Worm (Caenorhabditis elegans): ENCODE measurements around the gene R12B2.2.
A peak's percentile ranks its signal among the peaks of the same experiment; 100 is the strongest.

R12B2.2 gene

DNA sequence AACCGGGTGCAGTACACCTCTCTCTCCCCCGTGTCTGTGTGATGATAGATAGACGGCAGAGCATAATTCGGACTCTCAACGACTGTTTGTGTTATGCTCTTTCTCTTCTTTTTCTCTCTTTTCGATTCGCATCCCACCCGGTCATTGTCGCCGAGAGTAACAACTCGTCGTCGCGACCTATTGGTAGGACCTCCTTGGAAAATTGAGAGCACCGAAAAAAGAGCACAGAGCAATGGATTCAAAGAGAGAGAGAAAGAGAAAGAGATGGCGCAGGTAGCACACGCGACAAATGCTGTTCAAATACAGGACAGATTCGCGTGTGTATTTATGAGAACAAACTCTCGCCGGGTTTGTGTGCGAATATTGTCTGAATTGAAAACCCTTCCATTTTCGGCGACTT lies 36.8 kb downstream of the R12B2.2 start:
- no peak for TF ChIP-seq duxl-1 (tag; optimal IDR thresholded peaks at IDR 0.05; ENCODE audit: poor library complexity)
- TF ChIP-seq Y105C5A.15 (GFP tag; IDR thresholded peaks at IDR 0.05), result no peak
- no peak for TF ChIP-seq nhr-10 (tag; optimal IDR thresholded peaks at IDR 0.05)
- TF ChIP-seq hmg-1.1 (GFP tag; IDR thresholded peaks at IDR 0.05), result 0 out of 2 replicates have a peak, but pooled peaks have one; percentile 21
- peak in 1 of 2 experiments; percentile 39 for TF ChIP-seq unc-62 (GFP tag; optimal IDR thresholded peaks at IDR 0.05 in 1 of 2)
- no peak for TF ChIP-seq unc-62 (tag; optimal IDR thresholded peaks at IDR 0.05)
- no peak for TF ChIP-seq daf-16 (GFP tag; optimal IDR thresholded peaks at IDR 0.05)
- TF ChIP-seq daf-16 (tag; optimal IDR thresholded peaks at IDR 0.05), result no peak

DNA sequence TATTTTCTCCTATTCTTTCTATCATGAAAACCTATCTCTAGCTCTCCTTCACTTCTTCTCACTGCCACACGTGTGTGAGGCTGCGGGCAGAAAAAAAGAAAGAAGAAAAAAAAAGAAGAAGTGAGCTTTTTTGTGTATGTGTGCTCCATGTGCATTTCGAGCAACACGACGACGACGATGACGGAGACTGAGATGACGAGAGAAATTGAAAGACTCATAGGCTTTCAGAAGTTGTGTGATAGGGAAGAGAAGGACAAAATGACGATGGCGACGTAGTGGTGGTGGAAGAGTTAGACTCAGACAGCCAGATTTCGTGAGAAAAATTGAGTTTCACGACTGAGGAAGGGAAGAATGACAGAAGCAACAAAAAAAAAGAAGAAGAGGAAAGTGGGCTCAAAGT lies 38.7 kb downstream of the R12B2.2 start:
- TF ChIP-seq hif-1 (tag; optimal IDR thresholded peaks at IDR 0.05) (peak in 1 of 2 experiments; percentile 45), hmg-1.1 (GFP tag; IDR thresholded peaks at IDR 0.05) (peak; percentile 76), ctbp-1 (GFP tag; IDR thresholded peaks at IDR 0.05) (peak; percentile 74), R02D3.7 (tag; optimal IDR thresholded peaks at IDR 0.05) (no peak), daf-19 (GFP tag; conservative IDR thresholded peaks at IDR 0.05) (no peak), fkh-10 (GFP tag; optimal IDR thresholded peaks at IDR 0.05) (peak; percentile 65), lsy-2 (tag; optimal IDR thresholded peaks at IDR 0.05) (peak; percentile 22 to 70), ceh-44 (GFP tag; IDR thresholded peaks at IDR 0.05) (no peak), arid-1 (GFP tag; conservative IDR thresholded peaks at IDR 0.05) (no peak), Y5F2A.4 (GFP tag; optimal IDR thresholded peaks at IDR 0.05) (no peak), hlh-11 (tag; optimal IDR thresholded peaks at IDR 0.05) (peak; percentile 43), nhr-237 (tag; optimal IDR thresholded peaks at IDR 0.05) (no peak), dmd-6 (GFP tag; IDR thresholded peaks at IDR 0.05) (no peak; the same call in none of the 2 replicates), rbr-2 (tag; optimal IDR thresholded peaks at IDR 0.05) (peak; percentile 86), mxl-3 (GFP tag; optimal IDR thresholded peaks at IDR 0.05) (peak; percentile 42), mes-2 (tag; optimal IDR thresholded peaks at IDR 0.05; ENCODE audit: poor library complexity, severe bottlenecking) (peak; percentile 30), mdt-29 (GFP tag; IDR thresholded peaks at IDR 0.05) (no peak), ceh-32 (tag; optimal IDR thresholded peaks at IDR 0.05; ENCODE audit: poor library complexity) (no peak), ceh-20 (GFP tag; IDR thresholded peaks at IDR 0.05) (peak; percentile 71; the same call in 1 of the 2 replicates), duxl-1 (tag; optimal IDR thresholded peaks at IDR 0.05; ENCODE audit: poor library complexity) (no peak), zip-2 (tag; optimal IDR thresholded peaks at IDR 0.05) (no peak), mep-1 (tag; optimal IDR thresholded peaks at IDR 0.05) (peak; percentile 70), php-3 (GFP tag; IDR thresholded peaks at IDR 0.05) (no peak), nhr-11 (tag; optimal IDR thresholded peaks at IDR 0.05) (peak; percentile 5), sdz-12 (GFP tag; optimal IDR thresholded peaks at IDR 0.05) (no peak), unc-62 (GFP tag; optimal IDR thresholded peaks at IDR 0.05 in 1 of 2) (peak in 1 of 2 experiments; percentile 91), unc-62 (tag; optimal IDR thresholded peaks at IDR 0.05) (no peak), dve-1 (tag; optimal IDR thresholded peaks at IDR 0.05; ENCODE audit: insufficient read depth) (peak; percentile 11), nhr-76 (tag; optimal IDR thresholded peaks at IDR 0.05) (no peak), Y75B8A.6 (GFP tag; IDR thresholded peaks at IDR 0.05) (no peak), lin-39 (tag; optimal IDR thresholded peaks at IDR 0.05) (no peak), lim-7 (GFP tag; IDR thresholded peaks at IDR 0.05) (no peak), aha-1 (tag) (peak; percentile 88), hlh-30 (tag; optimal IDR thresholded peaks at IDR 0.05; ENCODE audit: insufficient read depth) (peak; percentile 69), nhr-111 (GFP tag; optimal IDR thresholded peaks at IDR 0.05) (no peak), dpl-1 (GFP tag; optimal IDR thresholded peaks at IDR 0.05) (peak; percentile 27), F37D6.2 (tag; optimal IDR thresholded peaks at IDR 0.05) (peak; percentile 65), mdl-1 (tag; optimal IDR thresholded peaks at IDR 0.05) (peak; percentile 60 to 93), ces-1 (GFP tag; optimal IDR thresholded peaks at IDR 0.05) (peak; percentile 39), daf-16 (GFP tag; optimal IDR thresholded peaks at IDR 0.05) (no peak), daf-16 (tag; optimal IDR thresholded peaks at IDR 0.05) (no peak), pha-4 (GFP tag; IDR thresholded peaks at IDR 0.05) (no peak), pha-4 (tag; optimal IDR thresholded peaks at IDR 0.05) (no peak), T26A8.4 (GFP tag; IDR thresholded peaks at IDR 0.05) (no peak), nhr-41 (GFP tag; IDR thresholded peaks at IDR 0.05) (no peak), zip-11 (GFP tag; IDR thresholded peaks at IDR 0.05) (no peak), zag-1 (tag; optimal IDR thresholded peaks at IDR 0.05) (no peak)

Data from whole organism, L4 larva.